Worm (Caenorhabditis elegans) whole organism, L4 larva: ENCODE data around the gene Y56A3A.41.

Source experiments
- F49E8.2 ChIP-seq: sonication (generic microtip); optimal IDR thresholded peaks from 2 replicates; lab custom pipeline; 2016; ENCODE audit warnings: missing compliant biosample characterization, mild to moderate bottlenecking, missing genetic modification characterization, borderline replicate concordance
- Y75B8A.6 ChIP-seq: fragments of 200-800 bp; sonication (Bioruptor generic); IDR thresholded peaks from 2 replicates; pipeline ENCODE4 v1.3.6; 2022; ENCODE audit warnings: missing genetic modification reagents, missing genetic modification characterization, missing compliant biosample characterization
- ZK546.5 ChIP-seq, 2 experiments: sonication (generic microtip); optimal IDR thresholded peaks; 2 replicates each; lab custom pipeline; 2017; ENCODE audit warnings: missing biosample characterization in 2 of 2, missing genetic modification characterization in 2 of 2
- ceh-44 ChIP-seq: fragments of 200-800 bp; sonication (Bioruptor generic); IDR thresholded peaks from 2 replicates; pipeline ENCODE4 v1.3.6; 2022; ENCODE audit warnings: missing genetic modification reagents, missing genetic modification characterization, missing compliant biosample characterization
- ceh-82 ChIP-seq: sonication (generic microtip); optimal IDR thresholded peaks from 2 replicates; lab custom pipeline; 2017; ENCODE audit warnings: missing biosample characterization, missing genetic modification characterization
- ctbp-1 ChIP-seq: fragments of 200-800 bp; sonication (Bioruptor generic); IDR thresholded peaks from 2 replicates; pipeline ENCODE4 v1.3.6; 2022; ENCODE audit warnings: missing genetic modification reagents, missing genetic modification characterization, missing compliant biosample characterization
- egl-27 ChIP-seq: sonication (generic microtip); optimal IDR thresholded peaks from 3 replicates; lab custom pipeline; 2017; ENCODE audit warnings: missing biosample characterization, missing genetic modification reagents, missing genetic modification characterization
- gei-8 ChIP-seq: fragments of 200-800 bp; sonication (Bioruptor generic); optimal IDR thresholded peaks from 2 replicates; lab custom pipeline; 2018; ENCODE audit warnings: mild to moderate bottlenecking, missing genetic modification characterization, missing compliant biosample characterization
- nhr-10 ChIP-seq: fragments of 150-350 bp; optimal IDR thresholded peaks from 2 replicates; lab custom pipeline; 2014; ENCODE audit warnings: missing biosample characterization, missing genetic modification characterization
- sdz-12 ChIP-seq: fragments of 200-800 bp; sonication (Bioruptor generic); optimal IDR thresholded peaks from 2 replicates; lab custom pipeline; 2018; ENCODE audit warnings: mild to moderate bottlenecking, missing genetic modification characterization, missing compliant biosample characterization
- unc-130 ChIP-seq: sonication (generic microtip); optimal IDR thresholded peaks from 2 replicates; lab custom pipeline; 2016; ENCODE audit warnings: missing genetic modification reagents, missing genetic modification characterization, missing compliant biosample characterization

- TF ChIP-seq F49E8.2 (tag; lab: Kevin White, UChicago): no peak
- no peak for TF ChIP-seq gei-8 (GFP tag; lab: Kevin White, UChicago)
- no peak for TF ChIP-seq ZK546.5 (tag; optimal IDR thresholded peaks at IDR 0.05; lab: Kevin White, UChicago)
- TF ChIP-seq ceh-82 (tag; lab: Kevin White, UChicago): no peak
- TF ChIP-seq unc-130 (GFP tag; lab: Kevin White, UChicago): no peak
- no peak for TF ChIP-seq egl-27 (tag; lab: Kevin White, UChicago)
- no peak for TF ChIP-seq sdz-12 (GFP tag; lab: Kevin White, UChicago)
- TF ChIP-seq ctbp-1: no peak
- no peak for TF ChIP-seq Y75B8A.6 (GFP tag; lab: Robert Waterston, UW)
- no peak for TF ChIP-seq ceh-44 (GFP tag; lab: Robert Waterston, UW)
- no peak for TF ChIP-seq nhr-10 (tag; lab: Kevin White, UChicago)
These were observed at the start of gene Y56A3A.41 for ce11 chrIII:11892939-11893338.
